Worm (Caenorhabditis elegans) whole organism, young adult: ENCODE results near the gene M106.8.
A peak's percentile ranks its signal among the peaks of the same experiment; 100 is the strongest.

ENCODE experiments used
- B0336.3 ChIP-seq: fragments of 200-800 bp; sonication (Bioruptor generic); IDR thresholded peaks from 2 replicates; pipeline ENCODE4 v1.3.6; 2022; ENCODE audit warnings: missing genetic modification characterization, missing compliant biosample characterization
- C17E4.6 ChIP-seq: fragments of 200-800 bp; sonication (Bioruptor generic); IDR thresholded peaks from 2 replicates; pipeline ENCODE4 v1.3.6; 2022; ENCODE audit warnings: missing genetic modification reagents, missing genetic modification characterization, missing compliant biosample characterization
- F10E7.11 ChIP-seq: sonication (generic microtip); optimal IDR thresholded peaks from 2 replicates; lab custom pipeline; 2017; ENCODE audit warnings: mild to moderate bottlenecking, missing genetic modification characterization, moderate library complexity, missing compliant biosample characterization
- F33H1.4 ChIP-seq: fragments of 200-800 bp; sonication (Bioruptor generic); IDR thresholded peaks from 2 replicates; pipeline ENCODE4 v1.3.6; 2022; ENCODE audit warnings: missing genetic modification reagents, missing genetic modification characterization, missing compliant biosample characterization
- F37B4.10 ChIP-seq: fragments of 200-800 bp; sonication (Bioruptor generic); IDR thresholded peaks from 2 replicates; pipeline ENCODE4 v1.3.6; 2022; ENCODE audit warnings: missing genetic modification characterization, missing compliant biosample characterization
- F49E8.2 ChIP-seq: sonication (generic microtip); optimal IDR thresholded peaks from 3 replicates; lab custom pipeline; 2017; ENCODE audit warnings: missing genetic modification characterization, mild to moderate bottlenecking, missing compliant biosample characterization, antibody characterized with exemption, moderate library complexity; ENCODE audit not compliant: insufficient read depth
- F57A8.1 ChIP-seq: fragments of 200-800 bp; sonication (Bioruptor generic); optimal IDR thresholded peaks from 2 replicates; lab custom pipeline; 2018; ENCODE audit warnings: mild to moderate bottlenecking, missing genetic modification characterization, moderate library complexity, missing compliant biosample characterization
- K11D2.4 ChIP-seq: fragments of 200-800 bp; sonication (Bioruptor generic); IDR thresholded peaks from 2 replicates; pipeline ENCODE4 v1.3.6; 2022; ENCODE audit warnings: missing genetic modification reagents, missing genetic modification characterization, missing compliant biosample characterization
- T26A5.8 ChIP-seq: sonication (generic microtip); optimal IDR thresholded peaks from 2 replicates; lab custom pipeline; 2016; ENCODE audit warnings: missing genetic modification characterization, missing compliant biosample characterization
- Y53F4B.3 ChIP-seq: fragments of 200-800 bp; sonication (Bioruptor generic); IDR thresholded peaks from 2 replicates; pipeline ENCODE4 v1.3.6; 2022; ENCODE audit warnings: missing genetic modification reagents, missing genetic modification characterization, missing compliant biosample characterization
- ZK185.1 ChIP-seq: sonication (generic microtip); optimal IDR thresholded peaks from 2 replicates; lab custom pipeline; 2016; ENCODE audit warnings: mild to moderate bottlenecking, missing genetic modification characterization, missing compliant biosample characterization; ENCODE audit not compliant: poor library complexity, severe bottlenecking
- aptf-2 ChIP-seq: fragments of 200-800 bp; sonication (Bioruptor generic); conservative IDR thresholded peaks from 2 replicates; pipeline ENCODE4 v1.3.6; 2022; ENCODE audit warnings: missing genetic modification reagents, missing genetic modification characterization, missing compliant biosample characterization
- atf-7 ChIP-seq: sonication (generic microtip); optimal IDR thresholded peaks from 2 replicates; lab custom pipeline; 2017; ENCODE audit warnings: mild to moderate bottlenecking, missing genetic modification characterization, missing compliant biosample characterization
- attf-3 ChIP-seq: fragments of 200-800 bp; sonication (Bioruptor generic); conservative IDR thresholded peaks from 2 replicates; pipeline ENCODE4 v1.3.6; 2022; ENCODE audit warnings: missing genetic modification reagents, missing genetic modification characterization, missing compliant biosample characterization
- attf-5 ChIP-seq: fragments of 200-800 bp; sonication (Bioruptor generic); optimal IDR thresholded peaks from 2 replicates; lab custom pipeline; 2018; ENCODE audit warnings: mild to moderate bottlenecking, missing genetic modification characterization, missing compliant biosample characterization
- bed-1 ChIP-seq: fragments of 200-800 bp; sonication (Bioruptor generic); IDR thresholded peaks from 2 replicates; pipeline ENCODE4 v1.3.6; 2022; ENCODE audit warnings: missing genetic modification reagents, missing genetic modification characterization, missing compliant biosample characterization
- bed-2 ChIP-seq: fragments of 200-800 bp; sonication (Bioruptor generic); IDR thresholded peaks from 2 replicates; pipeline ENCODE4 v1.3.6; 2022; ENCODE audit warnings: missing genetic modification reagents, missing genetic modification characterization, missing compliant biosample characterization
- cebp-1 ChIP-seq, 2 experiments: fragments of 200-800 bp in 1 of 2; sonication (Bioruptor generic) in 1 of 2; sonication (generic microtip) in 1 of 2; IDR thresholded peaks in 1 of 2; optimal IDR thresholded peaks in 1 of 2; 2 replicates each; pipeline versions ENCODE4 v1.3.6 to Lab custom; 2017 to 2022; ENCODE audit warnings: missing compliant biosample characterization in 2 of 2, missing genetic modification characterization in 2 of 2, mild to moderate bottlenecking in 1 of 2, missing genetic modification reagents in 1 of 2, moderate library complexity in 1 of 2
- ceh-58 ChIP-seq: fragments of 200-800 bp; sonication (Bioruptor generic); IDR thresholded peaks from 2 replicates; pipeline ENCODE4 v1.3.6; 2022; ENCODE audit warnings: missing genetic modification characterization, missing compliant biosample characterization
- ceh-91 ChIP-seq: fragments of 200-800 bp; sonication (Bioruptor generic); IDR thresholded peaks from 2 replicates; pipeline ENCODE4 v1.3.6; 2022; ENCODE audit warnings: missing genetic modification reagents, missing genetic modification characterization, missing compliant biosample characterization
- dox-1 ChIP-seq: fragments of 200-800 bp; sonication (Bioruptor generic); IDR thresholded peaks from 2 replicates; pipeline ENCODE4 v1.3.6; 2022; ENCODE audit warnings: missing genetic modification reagents, missing genetic modification characterization, missing compliant biosample characterization
- dpff-1 ChIP-seq: sonication (generic microtip); optimal IDR thresholded peaks from 2 replicates; lab custom pipeline; 2017; ENCODE audit warnings: mild to moderate bottlenecking, missing genetic modification characterization, missing compliant biosample characterization
- efl-1 ChIP-seq: fragments of 150-350 bp; optimal IDR thresholded peaks from 2 replicates; lab custom pipeline; 2014; ENCODE audit warnings: missing biosample characterization, missing genetic modification reagents, missing genetic modification characterization
- ekl-4 ChIP-seq: fragments of 200-800 bp; sonication (Bioruptor generic); IDR thresholded peaks from 2 replicates; pipeline ENCODE4 v1.3.6; 2022; ENCODE audit warnings: missing genetic modification reagents, missing genetic modification characterization, missing compliant biosample characterization
- hlh-26 ChIP-seq: fragments of 200-800 bp; sonication (Bioruptor generic); conservative IDR thresholded peaks from 2 replicates; pipeline ENCODE4 v1.3.6; 2022; ENCODE audit warnings: missing genetic modification reagents, missing genetic modification characterization, missing compliant biosample characterization
- hmg-1.2 ChIP-seq: fragments of 200-800 bp; sonication (Bioruptor generic); IDR thresholded peaks from 2 replicates; pipeline ENCODE4 v1.3.6; 2022; ENCODE audit warnings: missing genetic modification reagents, missing genetic modification characterization, missing compliant biosample characterization
- hrde-1 ChIP-seq: sonication (generic microtip); optimal IDR thresholded peaks from 2 replicates; lab custom pipeline; 2016; ENCODE audit warnings: missing genetic modification characterization, mild to moderate bottlenecking, missing compliant biosample characterization, moderate library complexity, missing genotype, missing genetic modification reagents, borderline replicate concordance
- hsf-1 ChIP-seq: fragments of 200-800 bp; sonication (Bioruptor generic); IDR thresholded peaks from 2 replicates; pipeline ENCODE4 v1.3.6; 2022; ENCODE audit warnings: missing genetic modification reagents, missing genetic modification characterization, missing compliant biosample characterization
- lag-1 ChIP-seq: fragments of 200-800 bp; sonication (Bioruptor generic); IDR thresholded peaks from 2 replicates; pipeline ENCODE4 v1.3.6; 2022; ENCODE audit warnings: missing genetic modification reagents, missing genetic modification characterization, missing compliant biosample characterization
- lin-40 ChIP-seq: sonication (generic microtip); optimal IDR thresholded peaks from 2 replicates; lab custom pipeline; 2016; ENCODE audit warnings: missing genetic modification characterization, mild to moderate bottlenecking, missing compliant biosample characterization, missing genotype, missing genetic modification reagents
- lin-54 ChIP-seq: fragments of 200-800 bp; sonication (Bioruptor generic); optimal IDR thresholded peaks from 2 replicates; lab custom pipeline; 2018; ENCODE audit warnings: mild to moderate bottlenecking, missing genetic modification characterization, missing compliant biosample characterization
- madf-8 ChIP-seq: fragments of 200-800 bp; sonication (Bioruptor generic); conservative IDR thresholded peaks from 2 replicates; pipeline ENCODE4 v1.3.6; 2022; ENCODE audit warnings: missing genetic modification reagents, missing genetic modification characterization, missing compliant biosample characterization
- mxl-1 ChIP-seq: sonication (generic microtip); optimal IDR thresholded peaks from 2 replicates; lab custom pipeline; 2016; ENCODE audit warnings: missing genetic modification characterization, missing compliant biosample characterization
- nfyb-1 ChIP-seq: fragments of 200-800 bp; sonication (Bioruptor generic); IDR thresholded peaks from 2 replicates; pipeline ENCODE4 v1.3.6; 2022; ENCODE audit warnings: missing genetic modification reagents, missing genetic modification characterization, missing compliant biosample characterization
- nhr-120 ChIP-seq: fragments of 200-800 bp; sonication (Bioruptor generic); IDR thresholded peaks from 2 replicates; pipeline ENCODE4 v1.3.6; 2022; ENCODE audit warnings: missing genetic modification characterization, missing compliant biosample characterization
- nhr-179 ChIP-seq: sonication (generic microtip); optimal IDR thresholded peaks from 2 replicates; lab custom pipeline; 2016; ENCODE audit warnings: mild to moderate bottlenecking, missing genetic modification characterization, missing compliant biosample characterization
- nhr-80 ChIP-seq: sonication (generic microtip); optimal IDR thresholded peaks from 2 replicates; lab custom pipeline; 2016; ENCODE audit warnings: missing genetic modification characterization, missing compliant biosample characterization
- pbrm-1 ChIP-seq: fragments of 200-800 bp; sonication (Bioruptor generic); IDR thresholded peaks from 2 replicates; pipeline ENCODE4 v1.3.6; 2022; ENCODE audit warnings: missing genetic modification reagents, missing genetic modification characterization, missing compliant biosample characterization
- rpc-1 ChIP-seq, 2 experiments: fragments of 150-350 bp in 1 of 2; sonication (generic microtip) in 1 of 2; optimal IDR thresholded peaks; 2 replicates each; lab custom pipeline; 2014 to 2018; ENCODE audit warnings: missing biosample characterization in 1 of 2, missing genetic modification characterization in 1 of 2, missing genetic modification reagents in 1 of 2, missing genotype in 1 of 2
- snpc-1.1 ChIP-seq: sonication (generic microtip); optimal IDR thresholded peaks from 2 replicates; lab custom pipeline; 2017; ENCODE audit warnings: missing genetic modification characterization, mild to moderate bottlenecking, missing compliant biosample characterization, antibody characterized with exemption, moderate library complexity, missing genotype, missing genetic modification reagents; ENCODE audit not compliant: insufficient read depth
- somi-1 ChIP-seq: fragments of 200-800 bp; sonication (Bioruptor generic); optimal IDR thresholded peaks from 2 replicates; lab custom pipeline; 2018; ENCODE audit warnings: mild to moderate bottlenecking, missing genetic modification characterization, missing compliant biosample characterization
- sptf-2 ChIP-seq: fragments of 200-800 bp; sonication (Bioruptor generic); optimal IDR thresholded peaks from 2 replicates; lab custom pipeline; 2018; ENCODE audit warnings: mild to moderate bottlenecking, missing genetic modification characterization, missing compliant biosample characterization
- unc-62 ChIP-seq: fragments of 150-350 bp; optimal IDR thresholded peaks from 2 replicates; lab custom pipeline; 2014; ENCODE audit warnings: missing biosample characterization, missing genetic modification reagents, missing genetic modification characterization
- ztf-25 ChIP-seq: fragments of 200-800 bp; sonication (Bioruptor generic); IDR thresholded peaks from 2 replicates; pipeline ENCODE4 v1.3.6; 2022; ENCODE audit warnings: missing genetic modification reagents, missing genetic modification characterization, missing compliant biosample characterization
- ztf-28 ChIP-seq: fragments of 200-800 bp; sonication (Bioruptor generic); IDR thresholded peaks from 2 replicates; pipeline ENCODE4 v1.3.6; 2022; ENCODE audit warnings: missing genetic modification reagents, missing genetic modification characterization, missing compliant biosample characterization

M106.8 gene

ce11 chrII:10868670-10869246 is 25.3 kb upstream of the M106.8 start, which contains the start of the genes gmps-1 and cap-2 (continued):
- TF ChIP-seq F37B4.10 (GFP tag; lab: Robert Waterston, UW) (no peak), mxl-1 (no peak), dox-1 (GFP tag; lab: Robert Waterston, UW) (peak; percentile 97), nhr-179 (tag; lab: Kevin White, UChicago) (no peak), madf-8 (GFP tag; lab: Robert Waterston, UW) (peak; percentile 74), unc-62 (GFP tag; lab: Kevin White, UChicago) (no peak), snpc-1.1 (tag; lab: Kevin White, UChicago) (peak; percentile 64), T26A5.8 (tag; lab: Kevin White, UChicago) (no peak), ztf-28 (peak; percentile 82; the same call in 1 of the 2 replicates), nhr-120 (no peak), ceh-58 (GFP tag; lab: Robert Waterston, UW) (no peak), sptf-2 (no peak)

DNA sequence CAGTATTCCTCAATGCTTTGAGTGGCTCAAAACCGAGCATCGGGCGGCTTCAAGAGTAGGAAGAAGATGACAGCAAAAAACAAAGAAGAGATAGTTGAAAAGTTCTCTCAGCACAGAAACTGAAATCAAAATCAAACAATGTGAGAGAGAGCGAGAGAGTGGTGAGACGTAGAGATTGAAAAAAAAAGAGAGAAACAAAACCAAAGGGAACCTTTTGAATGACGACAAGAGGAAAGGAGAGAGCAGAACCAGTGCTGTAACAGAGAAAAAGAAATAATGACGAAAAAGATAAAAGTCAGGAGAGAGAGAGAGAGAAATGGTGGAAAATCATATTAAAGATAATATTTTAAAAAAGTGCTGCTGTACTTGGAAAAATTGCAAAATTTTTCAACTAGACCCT is 23.8 kb upstream of the M106.8 start:
- TF ChIP-seq lin-40 (tag; lab: Kevin White, UChicago) (no peak), C17E4.6 (GFP tag; lab: Robert Waterston, UW) (no peak), F10E7.11 (tag; lab: Kevin White, UChicago) (no peak), F49E8.2 (tag; lab: Kevin White, UChicago) (no peak), K11D2.4 (GFP tag; lab: Robert Waterston, UW) (no peak), hlh-26 (GFP tag; lab: Robert Waterston, UW) (no peak), F57A8.1 (GFP tag; lab: Kevin White, UChicago) (no peak), aptf-2 (GFP tag; lab: Robert Waterston, UW) (no peak), bed-2 (GFP tag; lab: Robert Waterston, UW) (no peak), ZK185.1 (no peak), dox-1 (GFP tag; lab: Robert Waterston, UW) (no peak), snpc-1.1 (tag; lab: Kevin White, UChicago) (no peak), hsf-1 (GFP tag; lab: Robert Waterston, UW) (no peak), somi-1 (GFP tag; lab: Kevin White, UChicago) (no peak), ztf-25 (GFP tag; lab: Robert Waterston, UW) (no peak), atf-7 (tag; lab: Kevin White, UChicago) (no peak), dpff-1 (no peak), F33H1.4 (GFP tag; lab: Robert Waterston, UW) (peak; percentile 10; the same call in 1 of the 2 replicates), nhr-80 (peak; percentile 56), rpc-1 (optimal IDR thresholded peaks at IDR 0.05; lab: Kevin White, UChicago) (no peak), rpc-1 (tag; optimal IDR thresholded peaks at IDR 0.05; lab: Kevin White, UChicago) (no peak), nfyb-1 (no peak), cebp-1 (GFP tag; IDR thresholded peaks at IDR 0.05; lab: Robert Waterston, UW) (no peak), cebp-1 (tag; optimal IDR thresholded peaks at IDR 0.05; lab: Kevin White, UChicago) (peak; percentile 56), attf-3 (GFP tag; lab: Robert Waterston, UW) (no peak), efl-1 (GFP tag; lab: Kevin White, UChicago) (no peak), ceh-91 (no peak), lag-1 (GFP tag; lab: Robert Waterston, UW) (no peak), bed-1 (GFP tag; lab: Robert Waterston, UW) (no peak), B0336.3 (0 out of 2 replicates have a peak, but pooled peaks have one; percentile 17), lin-54 (peak; percentile 20), ztf-28 (no peak), ekl-4 (no peak), hrde-1 (tag; lab: Kevin White, UChicago) (no peak), pbrm-1 (GFP tag; lab: Robert Waterston, UW) (no peak), Y53F4B.3 (GFP tag; lab: Robert Waterston, UW) (no peak), attf-5 (GFP tag; lab: Kevin White, UChicago) (no peak), hmg-1.2 (GFP tag; lab: Robert Waterston, UW) (peak; percentile 19; the same call in 1 of the 2 replicates), F37B4.10 (GFP tag; lab: Robert Waterston, UW) (no peak)
